Worm (Caenorhabditis elegans): ENCODE results near the gene T26E4.2.

ce11 chrV:15766122-15766594, 15.0 kb upstream of the T26E4.2 start, which contains the start of the genes haf-3 and F57A10.2:
- TF ChIP-seq nfya-1 (tag; optimal IDR thresholded peaks at IDR 0.05; ENCODE audit: insufficient read depth) = peak; percentile 89
- no peak for TF ChIP-seq nhr-237 (tag; optimal IDR thresholded peaks at IDR 0.05)
- peak; percentile 87 for TF ChIP-seq R02D3.7 (tag; optimal IDR thresholded peaks at IDR 0.05)
- TF ChIP-seq ama-1 (optimal IDR thresholded peaks at IDR 0.05) = peak; percentile 62
- TF ChIP-seq nhr-77 (tag; optimal IDR thresholded peaks at IDR 0.05) = peak; percentile 80
- peak; percentile 54 for TF ChIP-seq pqm-1 (tag; optimal IDR thresholded peaks at IDR 0.05)
